Fruit fly (Drosophila melanogaster): ENCODE measurements around the gene Alg10.

Alg10 gene

dm6 chr3L:11215244-11216121 is 50.7 kb downstream of the Alg10 start (continued):
- TF ChIP-seq run (tag; optimal IDR thresholded peaks at IDR 0.05): peak; percentile 52
- TF ChIP-seq h (optimal IDR thresholded peaks at IDR 0.05): no peak
- no peak for TF ChIP-seq prd (optimal IDR thresholded peaks at IDR 0.05)
- TF ChIP-seq prd (GFP tag; IDR thresholded peaks at IDR 0.05): peak; percentile 91
- TF ChIP-seq CG10462 (GFP tag; optimal IDR thresholded peaks at IDR 0.05): peak; percentile 38
- no peak for TF ChIP-seq CG17912 (GFP tag; optimal IDR thresholded peaks at IDR 0.05)
- TF ChIP-seq CG10431 (GFP tag; optimal IDR thresholded peaks at IDR 0.05): peak; percentile 56
- TF ChIP-seq unpg (GFP tag; optimal IDR thresholded peaks at IDR 0.05): peak; percentile 93
- no peak for TF ChIP-seq HLH4C (GFP tag; IDR thresholded peaks at IDR 0.05; ENCODE audit: partially characterized antibody)
- TF ChIP-seq sob (GFP tag; IDR thresholded peaks at IDR 0.05): peak; percentile 94
- TF ChIP-seq CG10565 (GFP tag; optimal IDR thresholded peaks at IDR 0.05): peak; percentile 40
- peak; percentile 52 for TF ChIP-seq psq (GFP tag; optimal IDR thresholded peaks at IDR 0.05)
- TF ChIP-seq twi (tag; optimal IDR thresholded peaks at IDR 0.05): peak; percentile 23
- TF ChIP-seq CG8388 (GFP tag; optimal IDR thresholded peaks at IDR 0.05): peak; percentile 86
- peak; percentile 88 for TF ChIP-seq sisA (GFP tag; IDR thresholded peaks at IDR 0.05)
- no peak for TF ChIP-seq Bgb (GFP tag; IDR thresholded peaks at IDR 0.05; ENCODE audit: partially characterized antibody)
- peak; percentile 52; the same call in 3 of the 4 replicates for TF ChIP-seq Dll (GFP tag; IDR thresholded peaks at IDR 0.05; ENCODE audit: partially characterized antibody)
- TF ChIP-seq HLHmδ (GFP tag; optimal IDR thresholded peaks at IDR 0.05): peak; percentile 49
- no peak for TF ChIP-seq gfzf (GFP tag; optimal IDR thresholded peaks at IDR 0.05)
- peak; percentile 90 for TF ChIP-seq ase (GFP tag; IDR thresholded peaks at IDR 0.05)
- TF ChIP-seq maf-S (GFP tag; optimal IDR thresholded peaks at IDR 0.05): peak; percentile 83
- TF ChIP-seq CG17361 (GFP tag; IDR thresholded peaks at IDR 0.05): peak; percentile 74
- TF ChIP-seq Sox102F (GFP tag; optimal IDR thresholded peaks at IDR 0.05): peak; percentile 88
- no peak for TF ChIP-seq sna (GFP tag; IDR thresholded peaks at IDR 0.05; ENCODE audit: partially characterized antibody)
- peak; percentile 70 for TF ChIP-seq CG10267 (tag; optimal IDR thresholded peaks at IDR 0.05)
- peak; percentile 78 for TF ChIP-seq sug (tag; optimal IDR thresholded peaks at IDR 0.05)
- peak; percentile 97 for TF ChIP-seq CG11695 (GFP tag; IDR thresholded peaks at IDR 0.05)
- TF ChIP-seq CG11723 (GFP tag; optimal IDR thresholded peaks at IDR 0.05): peak; percentile 48
- TF ChIP-seq lov (optimal IDR thresholded peaks at IDR 0.05): no peak
- peak; percentile 87 for TF ChIP-seq lov (GFP tag; IDR thresholded peaks at IDR 0.05)
- TF ChIP-seq ash1 (GFP tag; optimal IDR thresholded peaks at IDR 0.05): peak; percentile 75
- TF ChIP-seq CG15011 (GFP tag; optimal IDR thresholded peaks at IDR 0.05): peak; percentile 78
- TF ChIP-seq Neu2 (GFP tag; optimal IDR thresholded peaks at IDR 0.05; ENCODE audit: borderline replicate concordance): peak; percentile 47
- 0 out of 4 replicates have a peak, but pooled peaks have one; percentile 67 for TF ChIP-seq chinmo (GFP tag; IDR thresholded peaks at IDR 0.05; ENCODE audit: partially characterized antibody)

- no peak for TF ChIP-seq Sry-δ (GFP tag; optimal IDR thresholded peaks at IDR 0.05)
- TF ChIP-seq pros (GFP tag; optimal IDR thresholded peaks at IDR 0.05): no peak
- TF ChIP-seq CG12236 (GFP tag; optimal IDR thresholded peaks at IDR 0.05): no peak
- peak; percentile 67 for TF ChIP-seq CG11696 (GFP tag; IDR thresholded peaks at IDR 0.05)
- TF ChIP-seq sens (GFP tag): peak; percentile 51
- TF ChIP-seq gem (tag; optimal IDR thresholded peaks at IDR 0.05): peak; percentile 17
Observed at dm6 chr3L:11216219-11216618, 51.4 kb downstream of the Alg10 start.

Data from whole organism, embryonic.